Worm (Caenorhabditis elegans) whole organism, mixed stage, embryonic: ENCODE measurements around the gene his-2.

Experiments
- blmp-1 ChIP-seq: fragments of 150-350 bp; optimal IDR thresholded peaks from 2 replicates; lab custom pipeline; 2014; ENCODE audit warnings: missing biosample characterization, missing genetic modification characterization
- ces-1 ChIP-seq: fragments of 150-350 bp; optimal IDR thresholded peaks from 2 replicates; lab custom pipeline; 2014; ENCODE audit warnings: missing biosample characterization, missing genetic modification reagents, missing genetic modification characterization
- elt-3 ChIP-seq: fragments of 150-350 bp; optimal IDR thresholded peaks from 2 replicates; lab custom pipeline; 2014; ENCODE audit warnings: missing biosample characterization, missing genetic modification characterization
- nhr-237 ChIP-seq: fragments of 150-350 bp; optimal IDR thresholded peaks from 2 replicates; lab custom pipeline; 2014; ENCODE audit warnings: missing biosample characterization, missing genetic modification characterization
- nhr-76 ChIP-seq: sonication (generic microtip); optimal IDR thresholded peaks from 2 replicates; lab custom pipeline; 2017; ENCODE audit warnings: missing biosample characterization, missing genetic modification characterization
- pha-4 ChIP-seq: fragments of 150-350 bp; optimal IDR thresholded peaks from 2 replicates; lab custom pipeline; 2018; ENCODE audit warnings: missing biosample characterization, missing genetic modification reagents, missing genetic modification characterization
- zip-8 ChIP-seq: fragments of 150-350 bp; optimal IDR thresholded peaks from 2 replicates; lab custom pipeline; 2014; ENCODE audit warnings: missing biosample characterization, missing genetic modification characterization

- TF ChIP-seq zip-8 (tag; lab: Kevin White, UChicago) (no peak), pha-4 (tag; lab: Kevin White, UChicago) (no peak), nhr-76 (tag; lab: Kevin White, UChicago) (no peak), elt-3 (tag; lab: Kevin White, UChicago) (no peak), ces-1 (no peak), nhr-237 (tag; lab: Kevin White, UChicago) (no peak), blmp-1 (no peak)
Observed at ce11 chrV:16023559-16023958, 18.5 kb downstream of the his-2 start.
